Fruit fly (Drosophila melanogaster) S2 (cell line): ENCODE data around the gene CG2278.

Source experiments
- CG8478 ChIP-seq: fragments of >200 bp; optimal IDR thresholded peaks from 2 replicates; lab custom pipeline; 2018
- CTCF ChIP-seq, 2 experiments: fragments of >200 bp; optimal IDR thresholded peaks; 2 replicates each; lab custom pipeline; 2018

dm6 chrX:8179858-8180257 lies 9.8 kb upstream of the CG2278 start:
- TF ChIP-seq CG8478 (lab: Kevin White, UChicago) (no peak), CTCF (optimal IDR thresholded peaks at IDR 0.05; lab: Kevin White, UChicago) (no peak)
